Worm (Caenorhabditis elegans): ENCODE results near the gene Y102A5C.4.

Y102A5C.4 gene

DNA sequence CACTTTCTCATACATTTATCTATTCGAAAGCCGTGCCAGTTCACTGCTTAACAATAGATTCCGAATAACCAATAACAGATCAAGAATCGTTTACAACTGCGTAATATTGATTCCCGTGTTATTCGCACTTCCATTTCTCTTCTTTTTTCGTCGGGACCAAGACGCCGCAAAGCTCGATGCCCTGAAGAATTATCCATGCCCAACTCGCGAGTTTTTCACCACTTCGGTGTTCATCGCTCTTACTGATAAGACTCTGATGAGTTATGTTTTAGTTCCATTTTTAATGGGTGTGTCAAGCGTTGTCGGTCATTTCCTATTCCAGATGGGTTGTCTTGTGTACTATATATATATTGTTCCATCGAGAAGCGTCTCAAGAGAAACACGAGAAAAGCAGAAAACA lies 51.3 kb downstream of the Y102A5C.4 start:
- TF ChIP-seq hmg-4 (GFP tag; optimal IDR thresholded peaks at IDR 0.05) (no peak), B0310.2 (tag; optimal IDR thresholded peaks at IDR 0.05) (no peak), tra-4 (tag; optimal IDR thresholded peaks at IDR 0.05) (no peak), hnd-1 (tag; optimal IDR thresholded peaks at IDR 0.05) (no peak), sea-1 (GFP tag; conservative IDR thresholded peaks at IDR 0.05) (no peak), ceh-36 (tag; optimal IDR thresholded peaks at IDR 0.05) (no peak), pes-1 (GFP tag; IDR thresholded peaks at IDR 0.05) (no peak), tbx-11 (GFP tag; IDR thresholded peaks at IDR 0.05) (no peak), scrt-1 (GFP tag; IDR thresholded peaks at IDR 0.05) (no peak), F13C5.2 (tag; optimal IDR thresholded peaks at IDR 0.05) (no peak), flt-1 (GFP tag; IDR thresholded peaks at IDR 0.05) (no peak), hmbx-1 (tag; optimal IDR thresholded peaks at IDR 0.05) (no peak), tbx-37 (GFP tag; conservative IDR thresholded peaks at IDR 0.05) (no peak), ceh-13 (GFP tag; optimal IDR thresholded peaks at IDR 0.05) (no peak), ama-1 (optimal IDR thresholded peaks at IDR 0.05) (no peak)
